Fruit fly (Drosophila melanogaster) whole organism, embryonic: ENCODE results near the gene Cypl.

Source experiments
- Bdp1 ChIP-seq: fragments of 200-800 bp; sonication (Bioruptor generic); optimal IDR thresholded peaks from 3 replicates; lab custom pipeline; 2016; ENCODE audit warnings: missing biosample characterization, missing genetic modification characterization
- Blimp-1 ChIP-seq: fragments of 200-800 bp; sonication (Bioruptor generic); optimal IDR thresholded peaks from 3 replicates; lab custom pipeline; 2018; ENCODE audit warnings: missing biosample characterization, missing genetic modification characterization, mild to moderate bottlenecking, moderate library complexity, missing genetic modification reagents
- CG11093 ChIP-seq: fragments of 200-800 bp; sonication (Bioruptor generic); IDR thresholded peaks from 3 replicates; pipeline ENCODE4 v1.3.6; 2022; ENCODE audit warnings: missing biosample characterization, missing genetic modification characterization
- CG11247 ChIP-seq: fragments of 200-800 bp; sonication (Bioruptor generic); IDR thresholded peaks from 2 replicates; pipeline ENCODE4 v1.3.6; 2022; ENCODE audit warnings: missing biosample characterization, missing genetic modification characterization
- CG14710 ChIP-seq: fragments of 200-800 bp; sonication (Bioruptor generic); optimal IDR thresholded peaks from 3 replicates; lab custom pipeline; 2019; ENCODE audit warnings: missing biosample characterization, mild to moderate bottlenecking, missing genetic modification characterization, moderate library complexity
- CG15011 ChIP-seq: fragments of 200-800 bp; sonication (Bioruptor generic); optimal IDR thresholded peaks from 3 replicates; lab custom pipeline; 2018; ENCODE audit warnings: missing biosample characterization, mild to moderate bottlenecking, missing genetic modification characterization
- CG15269 ChIP-seq: fragments of 200-800 bp; sonication (Bioruptor generic); optimal IDR thresholded peaks from 2 replicates; lab custom pipeline; 2018; ENCODE audit warnings: missing biosample characterization, mild to moderate bottlenecking, missing genetic modification characterization, moderate library complexity
- CG16779 ChIP-seq: fragments of 200-800 bp; sonication (Bioruptor generic); IDR thresholded peaks from 2 replicates; pipeline ENCODE4 v1.3.6; 2022; ENCODE audit warnings: missing biosample characterization, missing genetic modification characterization
- CG16863 ChIP-seq: fragments of 200-800 bp; sonication (Bioruptor generic); optimal IDR thresholded peaks from 3 replicates; lab custom pipeline; 2016; ENCODE audit warnings: missing biosample characterization, missing genetic modification characterization
- CG17328 ChIP-seq: fragments of 200-800 bp; sonication (Bioruptor generic); IDR thresholded peaks from 2 replicates; pipeline ENCODE4 v1.3.6; 2022; ENCODE audit warnings: missing biosample characterization, missing genetic modification characterization
- CG2116 ChIP-seq: fragments of 200-800 bp; sonication (Bioruptor generic); optimal IDR thresholded peaks from 3 replicates; lab custom pipeline; 2018; ENCODE audit warnings: missing biosample characterization, mild to moderate bottlenecking, missing genetic modification characterization
- CG2129 ChIP-seq: fragments of 200-800 bp; sonication (Bioruptor generic); IDR thresholded peaks from 2 replicates; pipeline ENCODE4 v1.3.6; 2022; ENCODE audit warnings: missing biosample characterization, missing genetic modification characterization; ENCODE audit not compliant: partially characterized antibody
- CG32532 ChIP-seq: fragments of 200-800 bp; sonication (Bioruptor generic); IDR thresholded peaks from 2 replicates; pipeline ENCODE4 v1.3.6; 2022; ENCODE audit warnings: missing biosample characterization, missing genetic modification characterization
- CG34224 ChIP-seq: fragments of 200-800 bp; sonication (Bioruptor generic); IDR thresholded peaks from 3 replicates; pipeline ENCODE4 v1.3.6; 2022; ENCODE audit warnings: missing biosample characterization, missing genetic modification characterization; ENCODE audit not compliant: partially characterized antibody
- CG34376 ChIP-seq: fragments of 200-800 bp; sonication (Bioruptor generic); optimal IDR thresholded peaks from 2 replicates; lab custom pipeline; 2018; ENCODE audit warnings: missing biosample characterization, mild to moderate bottlenecking, missing genetic modification characterization
- CG3995 ChIP-seq: fragments of 200-800 bp; sonication (Bioruptor generic); optimal IDR thresholded peaks from 3 replicates; lab custom pipeline; 2016; ENCODE audit warnings: missing biosample characterization, missing genetic modification characterization
- CG4328 ChIP-seq: fragments of 200-800 bp; sonication (Bioruptor generic); optimal IDR thresholded peaks from 3 replicates; lab custom pipeline; 2017; ENCODE audit warnings: missing biosample characterization, missing genetic modification reagents, missing genetic modification characterization
- CG6813 ChIP-seq: fragments of 200-800 bp; sonication (Bioruptor generic); optimal IDR thresholded peaks from 2 replicates; lab custom pipeline; 2017; ENCODE audit warnings: missing biosample characterization, missing genetic modification characterization, mild to moderate bottlenecking, moderate library complexity, missing genetic modification reagents
- CG7357 ChIP-seq: fragments of 200-800 bp; sonication (Bioruptor generic); IDR thresholded peaks from 3 replicates; pipeline ENCODE4 v1.3.6; 2022; ENCODE audit warnings: missing biosample characterization, missing genetic modification characterization
- CG7556 ChIP-seq: fragments of 200-800 bp; sonication (Bioruptor generic); optimal IDR thresholded peaks from 2 replicates; lab custom pipeline; 2017; ENCODE audit warnings: missing biosample characterization, mild to moderate bottlenecking, missing genetic modification characterization
- CG7839 ChIP-seq: fragments of 200-800 bp; sonication (Bioruptor generic); optimal IDR thresholded peaks from 3 replicates; lab custom pipeline; 2018; ENCODE audit warnings: missing biosample characterization, mild to moderate bottlenecking, missing genetic modification characterization, moderate library complexity
- CG9437 ChIP-seq: fragments of 200-800 bp; sonication (Bioruptor generic); optimal IDR thresholded peaks from 2 replicates; lab custom pipeline; 2018; ENCODE audit warnings: missing biosample characterization, mild to moderate bottlenecking, missing genetic modification characterization
- CG9932 ChIP-seq: fragments of 200-800 bp; sonication (Bioruptor generic); IDR thresholded peaks from 2 replicates; pipeline ENCODE4 v1.3.6; 2022; ENCODE audit warnings: missing biosample characterization, missing genetic modification characterization
- Chrac-16 ChIP-seq: fragments of 200-800 bp; sonication (Bioruptor generic); optimal IDR thresholded peaks from 3 replicates; lab custom pipeline; 2016; ENCODE audit warnings: missing biosample characterization, missing genetic modification characterization
- D19A ChIP-seq: fragments of 200-800 bp; optimal IDR thresholded peaks from 3 replicates; lab custom pipeline; 2019; ENCODE audit warnings: missing biosample characterization, mild to moderate bottlenecking, missing genetic modification characterization, moderate library complexity
- Dll ChIP-seq: fragments of 200-800 bp; sonication (Bioruptor generic); IDR thresholded peaks from 4 replicates; pipeline ENCODE4 v1.3.6; 2022; ENCODE audit warnings: missing biosample characterization, missing genetic modification characterization; ENCODE audit not compliant: partially characterized antibody
- Eip74EF ChIP-seq, 2 experiments: fragments of 200-800 bp in 1 of 2; fragments of >200 bp in 1 of 2; sonication (Bioruptor generic) in 1 of 2; optimal IDR thresholded peaks; 2 replicates each; lab custom pipeline; 2017 to 2019; ENCODE audit warnings: missing biosample characterization in 2 of 2, missing genetic modification characterization in 2 of 2, mild to moderate bottlenecking in 1 of 2, moderate library complexity in 1 of 2
- HmgD ChIP-seq: fragments of 200-800 bp; sonication (Bioruptor generic); optimal IDR thresholded peaks from 3 replicates; lab custom pipeline; 2016; ENCODE audit warnings: missing biosample characterization, missing genetic modification characterization
- Hmr ChIP-seq: fragments of 200-800 bp; sonication (Bioruptor generic); optimal IDR thresholded peaks from 3 replicates; lab custom pipeline; 2017; ENCODE audit warnings: mild to moderate bottlenecking, missing biosample characterization, missing genetic modification reagents, missing genetic modification characterization
- Hr78 ChIP-seq, 2 experiments: fragments of 200-800 bp in 1 of 2; fragments of >200 bp in 1 of 2; sonication (Bioruptor generic) in 1 of 2; optimal IDR thresholded peaks; 2 replicates each; lab custom pipeline; 2017 to 2019; ENCODE audit warnings: missing biosample characterization in 2 of 2, missing genetic modification characterization in 2 of 2, mild to moderate bottlenecking in 1 of 2, moderate library complexity in 1 of 2
- Jarid2 ChIP-seq: fragments of 200-800 bp; sonication (Bioruptor generic); optimal IDR thresholded peaks from 3 replicates; lab custom pipeline; 2017; ENCODE audit warnings: mild to moderate bottlenecking, missing biosample characterization, missing genetic modification reagents, missing genetic modification characterization
- Med ChIP-seq: fragments of 200-800 bp; sonication (Bioruptor generic); peaks from one replicate; lab custom pipeline; 2016; ENCODE audit warnings: missing biosample characterization, missing genetic modification characterization, mild to moderate bottlenecking, inconsistent platforms, moderate library complexity
- NC2β ChIP-seq: fragments of 200-800 bp; sonication (Bioruptor generic); optimal IDR thresholded peaks from 2 replicates; lab custom pipeline; 2016; ENCODE audit warnings: missing biosample characterization, missing genetic modification characterization
- NFAT ChIP-seq: fragments of 200-800 bp; sonication (Bioruptor generic); IDR thresholded peaks from 2 replicates; pipeline ENCODE4 v1.3.6; 2022; ENCODE audit warnings: missing biosample characterization, missing genetic modification characterization
- Taf1 ChIP-seq: fragments of 200-800 bp; sonication (Bioruptor generic); IDR thresholded peaks from 2 replicates; pipeline ENCODE4 v1.3.6; 2022; ENCODE audit warnings: missing biosample characterization, missing genetic modification characterization
- bab2 ChIP-seq: fragments of 200-800 bp; sonication (Bioruptor generic); optimal IDR thresholded peaks from 2 replicates; lab custom pipeline; 2016; ENCODE audit warnings: missing biosample characterization, missing genetic modification characterization
- cato ChIP-seq: fragments of 200-800 bp; sonication (Bioruptor generic); optimal IDR thresholded peaks from 2 replicates; lab custom pipeline; 2016; ENCODE audit warnings: missing biosample characterization, missing genetic modification characterization, borderline replicate concordance
- corto ChIP-seq: fragments of 200-800 bp; sonication (Bioruptor generic); optimal IDR thresholded peaks from 2 replicates; lab custom pipeline; 2016; ENCODE audit warnings: missing biosample characterization, mild to moderate bottlenecking, missing genetic modification characterization, moderate library complexity
- fd102C ChIP-seq: fragments of 200-800 bp; sonication (Bioruptor generic); optimal IDR thresholded peaks from 2 replicates; lab custom pipeline; 2018; ENCODE audit warnings: missing biosample characterization, mild to moderate bottlenecking, missing genetic modification characterization, moderate library complexity
- gem ChIP-seq: fragments of 200-800 bp; sonication (Bioruptor generic); optimal IDR thresholded peaks from 2 replicates; lab custom pipeline; 2019; ENCODE audit warnings: missing biosample characterization, mild to moderate bottlenecking, missing genetic modification characterization, moderate library complexity
- hkb ChIP-seq, 2 experiments: fragments of 200-800 bp in 1 of 2; fragments of >200 bp in 1 of 2; sonication (Bioruptor generic) in 1 of 2; IDR thresholded peaks in 1 of 2; optimal IDR thresholded peaks in 1 of 2; 2 replicates each; pipeline versions ENCODE4 v1.3.6 to Lab custom; 2017 to 2022; ENCODE audit warnings: missing biosample characterization in 1 of 2, missing genetic modification characterization in 1 of 2
- mirr ChIP-seq: fragments of 200-800 bp; sonication (Bioruptor generic); optimal IDR thresholded peaks from 3 replicates; lab custom pipeline; 2018; ENCODE audit warnings: missing biosample characterization, mild to moderate bottlenecking, missing genetic modification characterization
- otp ChIP-seq: fragments of 200-800 bp; sonication (Bioruptor generic); IDR thresholded peaks from 3 replicates; pipeline ENCODE4, ENCODE4 v1.3.6; 2022; ENCODE audit warnings: missing biosample characterization, missing genetic modification characterization
- scrt ChIP-seq: fragments of 200-800 bp; sonication (Bioruptor generic); optimal IDR thresholded peaks from 2 replicates; lab custom pipeline; 2018; ENCODE audit warnings: missing biosample characterization, mild to moderate bottlenecking, missing genetic modification characterization, moderate library complexity
- sens ChIP-seq: fragments of 200-800 bp; sonication (Bioruptor generic); peaks from one replicate; lab custom pipeline; 2016; ENCODE audit warnings: missing biosample characterization, missing genetic modification characterization
- seq ChIP-seq: fragments of 200-800 bp; sonication (Bioruptor generic); IDR thresholded peaks from 2 replicates; pipeline ENCODE4 v1.3.6; 2022; ENCODE audit warnings: missing biosample characterization, missing genetic modification characterization
- unc-4 ChIP-seq: fragments of 200-800 bp; sonication (Bioruptor generic); IDR thresholded peaks from 2 replicates; pipeline ENCODE4 v1.3.6; 2022; ENCODE audit warnings: missing biosample characterization, missing genetic modification characterization; ENCODE audit not compliant: partially characterized antibody
- wdn ChIP-seq: fragments of 200-800 bp; sonication (Bioruptor generic); IDR thresholded peaks from 2 replicates; pipeline ENCODE4 v1.3.6; 2022; ENCODE audit warnings: missing biosample characterization, missing genetic modification characterization

Gene Cypl

dm6 chr3L:552950-553349 is 10.2 kb upstream of the Cypl start (continued):
- TF ChIP-seq CG14710 (peak; percentile 27), wdn (GFP tag; lab: Robert Waterston, UW) (peak; percentile 64; the same call in 1 of the 2 replicates), Med (GFP tag; lab: Kevin White, UChicago) (peak; percentile 97), CG7357 (GFP tag; lab: Robert Waterston, UW) (peak; percentile 63; the same call in 2 of the 3 replicates), cato (GFP tag; lab: Kevin White, UChicago) (peak; percentile 21), CG6813 (peak; percentile 66), hkb (optimal IDR thresholded peaks at IDR 0.05; lab: Kevin White, UChicago) (no peak), hkb (GFP tag; IDR thresholded peaks at IDR 0.05; lab: Robert Waterston, UW) (peak; percentile 82), Blimp-1 (GFP tag; lab: Kevin White, UChicago) (peak; percentile 70), Jarid2 (GFP tag; lab: Kevin White, UChicago) (peak; percentile 2), Chrac-16 (GFP tag; lab: Kevin White, UChicago) (peak; percentile 65), CG3995 (GFP tag; lab: Kevin White, UChicago) (peak; percentile 14), CG4328 (peak; percentile 2), Hr78 (GFP tag; optimal IDR thresholded peaks at IDR 0.05; lab: Kevin White, UChicago) (peak in 1 of 2 experiments; percentile 39), CG11093 (GFP tag; lab: Robert Waterston, UW) (0 out of 3 replicates have a peak, but pooled peaks have one; percentile 47), CG16779 (GFP tag; lab: Robert Waterston, UW) (no peak), NC2β (peak; percentile 32), scrt (GFP tag; lab: Kevin White, UChicago) (peak; percentile 50), D19A (tag; lab: Kevin White, UChicago) (peak; percentile 46), Taf1 (peak; percentile 33; the same call in 1 of the 2 replicates), otp (GFP tag; lab: Robert Waterston, UW) (peak; percentile 79), CG32532 (GFP tag; lab: Robert Waterston, UW) (peak; percentile 76), CG2116 (GFP tag; lab: Kevin White, UChicago) (no peak), seq (GFP tag; lab: Robert Waterston, UW) (peak; percentile 84), bab2 (GFP tag; lab: Kevin White, UChicago) (peak; percentile 63), sens (GFP tag; lab: Kevin White, UChicago) (peak; percentile 66), HmgD (peak; percentile 45), mirr (GFP tag; lab: Kevin White, UChicago) (peak; percentile 35), corto (GFP tag; lab: Kevin White, UChicago) (peak; percentile 78), CG7839 (tag; lab: Kevin White, UChicago) (peak; percentile 81), CG11247 (GFP tag; lab: Robert Waterston, UW) (peak; percentile 66), unc-4 (no peak), CG17328 (peak; percentile 65), CG9437 (GFP tag; lab: Kevin White, UChicago) (peak; percentile 54), CG15011 (GFP tag; lab: Kevin White, UChicago) (peak; percentile 51), gem (tag; lab: Kevin White, UChicago) (peak; percentile 77), fd102C (GFP tag; lab: Kevin White, UChicago) (no peak), CG34376 (GFP tag; lab: Kevin White, UChicago) (peak; percentile 26), CG34224 (GFP tag; lab: Robert Waterston, UW) (no peak), Eip74EF (GFP tag; optimal IDR thresholded peaks at IDR 0.05; lab: Kevin White, UChicago) (peak in 1 of 2 experiments; percentile 39), Dll (GFP tag; lab: Robert Waterston, UW) (no peak), Bdp1 (GFP tag; lab: Kevin White, UChicago) (peak; percentile 34), CG9932 (GFP tag; lab: Robert Waterston, UW) (peak; percentile 65), Hmr (GFP tag; lab: Kevin White, UChicago) (peak; percentile 81), NFAT (GFP tag; lab: Robert Waterston, UW) (0 out of 2 replicates have a peak, but pooled peaks have one; percentile 56), CG2129 (no peak), CG16863 (GFP tag; lab: Kevin White, UChicago) (peak; percentile 60), CG15269 (tag; lab: Kevin White, UChicago) (peak; percentile 87), CG7556 (GFP tag; lab: Kevin White, UChicago) (peak; percentile 54)
